Fruit fly (Drosophila melanogaster): Measurements from ENCODE around the gene CG3919.

DNA sequence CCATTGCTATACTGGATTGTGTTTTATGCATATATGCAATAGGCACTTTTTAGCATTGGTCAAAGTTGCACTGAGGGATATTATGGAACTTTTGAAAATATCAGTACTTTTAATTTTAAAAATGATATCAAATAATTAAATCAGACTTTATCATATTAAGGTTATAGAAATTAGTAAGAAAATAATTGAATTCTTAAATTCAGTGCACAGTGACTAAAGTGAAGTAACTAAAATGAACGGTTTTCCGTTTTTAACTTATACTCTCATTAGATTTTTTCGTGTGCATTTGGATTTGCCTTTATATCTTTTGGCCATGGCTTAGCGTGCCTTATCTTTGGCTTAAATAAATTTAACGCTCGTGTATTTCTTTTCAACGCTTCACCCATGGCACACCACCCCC lies 30.2 kb downstream of the CG3919 start:
- TF ChIP-seq Dll (optimal IDR thresholded peaks at IDR 0.05): no peak
- TF ChIP-seq pan (optimal IDR thresholded peaks at IDR 0.05): no peak
- TF ChIP-seq psq (optimal IDR thresholded peaks at IDR 0.05): no peak
- no peak for TF ChIP-seq usp (GFP tag; optimal IDR thresholded peaks at IDR 0.05)
